Worm (Caenorhabditis elegans) whole organism, mixed stage, embryonic: ENCODE data around the gene srw-113.

Source experiments
- bed-3 ChIP-seq: fragments of 200-800 bp; sonication (Bioruptor generic); optimal IDR thresholded peaks from 3 replicates; lab custom pipeline; 2018; ENCODE audit warnings: mild to moderate bottlenecking, missing genetic modification characterization, moderate library complexity, missing compliant biosample characterization
- ceh-43 ChIP-seq: fragments of 200-800 bp; sonication (Bioruptor generic); optimal IDR thresholded peaks from 2 replicates; lab custom pipeline; 2018; ENCODE audit warnings: mild to moderate bottlenecking, missing genetic modification characterization, moderate library complexity, missing compliant biosample characterization
- ceh-83 ChIP-seq: fragments of 200-800 bp; sonication (Bioruptor generic); optimal IDR thresholded peaks from 2 replicates; lab custom pipeline; 2018; ENCODE audit warnings: mild to moderate bottlenecking, missing genetic modification characterization, missing compliant biosample characterization
- ces-1 ChIP-seq: fragments of 150-350 bp; optimal IDR thresholded peaks from 2 replicates; lab custom pipeline; 2014; ENCODE audit warnings: missing biosample characterization, missing genetic modification reagents, missing genetic modification characterization
- drap-1 ChIP-seq: fragments of 200-800 bp; sonication (Bioruptor generic); optimal IDR thresholded peaks from 3 replicates; lab custom pipeline; 2018; ENCODE audit warnings: mild to moderate bottlenecking, missing genetic modification characterization, missing compliant biosample characterization
- elt-3 ChIP-seq: fragments of 150-350 bp; optimal IDR thresholded peaks from 2 replicates; lab custom pipeline; 2014; ENCODE audit warnings: missing biosample characterization, missing genetic modification characterization
- flh-1 ChIP-seq: fragments of 200-800 bp; sonication (Bioruptor generic); optimal IDR thresholded peaks from 2 replicates; lab custom pipeline; 2018; ENCODE audit warnings: mild to moderate bottlenecking, missing genetic modification characterization, moderate library complexity, missing compliant biosample characterization
- lin-13 ChIP-seq: fragments of 150-350 bp; optimal IDR thresholded peaks from 2 replicates; lab custom pipeline; 2014; ENCODE audit warnings: missing biosample characterization, missing genetic modification characterization
- lsy-2 ChIP-seq: fragments of 150-350 bp; optimal IDR thresholded peaks from 2 replicates; lab custom pipeline; 2014; ENCODE audit warnings: missing biosample characterization, missing genetic modification characterization
- mls-2 ChIP-seq: sonication (generic microtip); optimal IDR thresholded peaks from 2 replicates; lab custom pipeline; 2016; ENCODE audit warnings: mild to moderate bottlenecking, missing genetic modification characterization, moderate library complexity, missing compliant biosample characterization
- nhr-12 ChIP-seq: fragments of 150-350 bp; optimal IDR thresholded peaks from 2 replicates; lab custom pipeline; 2014; ENCODE audit warnings: missing biosample characterization, missing genetic modification characterization
- nhr-2 ChIP-seq: fragments of 150-350 bp; optimal IDR thresholded peaks from 2 replicates; lab custom pipeline; 2014; ENCODE audit warnings: missing biosample characterization, missing genetic modification characterization
- nhr-237 ChIP-seq: fragments of 150-350 bp; optimal IDR thresholded peaks from 2 replicates; lab custom pipeline; 2014; ENCODE audit warnings: missing biosample characterization, missing genetic modification characterization
- nhr-76 ChIP-seq: sonication (generic microtip); optimal IDR thresholded peaks from 2 replicates; lab custom pipeline; 2017; ENCODE audit warnings: missing biosample characterization, missing genetic modification characterization
- sptf-1 ChIP-seq: sonication (generic microtip); optimal IDR thresholded peaks from 2 replicates; lab custom pipeline; 2017; ENCODE audit warnings: mild to moderate bottlenecking, missing genetic modification characterization, moderate library complexity, missing compliant biosample characterization
- unc-120 ChIP-seq: sonication (generic microtip); optimal IDR thresholded peaks from 2 replicates; lab custom pipeline; 2017; ENCODE audit warnings: missing genetic modification characterization, missing compliant biosample characterization; ENCODE audit not compliant: poor library complexity, severe bottlenecking
- unc-39 ChIP-seq: fragments of 150-350 bp; optimal IDR thresholded peaks from 2 replicates; lab custom pipeline; 2014; ENCODE audit warnings: missing biosample characterization, missing genetic modification characterization
- ztf-11 ChIP-seq: fragments of 150-350 bp; optimal IDR thresholded peaks from 2 replicates; lab custom pipeline; 2014; ENCODE audit warnings: missing biosample characterization, missing genetic modification characterization

srw-113 gene

ce11 chrV:15377903-15378302, 45.0 kb downstream of the srw-113 start, which contains the start of gene srh-122:
Gene srh-122, minus strand, starts transcription at chrV:15378003.
- no peak for TF ChIP-seq mls-2
- no peak for TF ChIP-seq drap-1 (GFP tag; lab: Kevin White, UChicago)
- TF ChIP-seq flh-1: no peak
- no peak for TF ChIP-seq ztf-11
- no peak for TF ChIP-seq ces-1 (GFP tag; lab: Kevin White, UChicago)
- TF ChIP-seq nhr-2 (tag; lab: Kevin White, UChicago): no peak
- no peak for TF ChIP-seq unc-120 (tag; lab: Kevin White, UChicago)
- TF ChIP-seq elt-3 (tag; lab: Kevin White, UChicago): no peak
- no peak for TF ChIP-seq nhr-237 (tag; lab: Kevin White, UChicago)
- no peak for TF ChIP-seq unc-39
- no peak for TF ChIP-seq bed-3
- TF ChIP-seq, all 35 proteins: peak for 0

ce11 chrV:15379817-15380216, 46.9 kb downstream of the srw-113 start, which contains the start of gene srh-251:
Gene srh-251, minus strand, starts transcription at chrV:15379917.
- TF ChIP-seq lin-13 (tag; lab: Kevin White, UChicago): no peak
- TF ChIP-seq lsy-2 (tag; lab: Kevin White, UChicago): no peak
- TF ChIP-seq nhr-76 (tag; lab: Kevin White, UChicago): no peak
- TF ChIP-seq drap-1 (GFP tag; lab: Kevin White, UChicago): no peak
- no peak for TF ChIP-seq mls-2
- no peak for TF ChIP-seq nhr-237 (tag; lab: Kevin White, UChicago)
- TF ChIP-seq ceh-43: no peak

ce11 chrV:15380857-15381256, 47.9 kb downstream of the srw-113 start, which contains the start of gene dhs-23:
Gene dhs-23, plus strand, starts transcription at chrV:15381219.
- no peak for TF ChIP-seq sptf-1
- TF ChIP-seq ces-1 (GFP tag; lab: Kevin White, UChicago): no peak
- no peak for TF ChIP-seq mls-2
- TF ChIP-seq nhr-237 (tag; lab: Kevin White, UChicago): no peak
- TF ChIP-seq, all 35 proteins: peak for 0

ce11 chrV:15383739-15384138, 50.8 kb downstream of the srw-113 start, which contains the start of gene str-88:
Gene str-88, minus strand, starts transcription at chrV:15383839.
- TF ChIP-seq sptf-1 (no peak), nhr-12 (tag; lab: Kevin White, UChicago) (no peak), mls-2 (no peak), unc-120 (tag; lab: Kevin White, UChicago) (no peak), ceh-83 (GFP tag; lab: Kevin White, UChicago) (no peak)
- TF ChIP-seq, all 35 proteins: peak for 0
